Worm (Caenorhabditis elegans) whole organism, young adult: Measurements from ENCODE around the gene flcn-1.

Experiments
- B0261.1 ChIP-seq: sonication (generic microtip); optimal IDR thresholded peaks from 2 replicates; lab custom pipeline; 2016; ENCODE audit warnings: mild to moderate bottlenecking, missing genetic modification characterization, moderate library complexity, missing compliant biosample characterization
- C17E4.6 ChIP-seq: fragments of 200-800 bp; sonication (Bioruptor generic); IDR thresholded peaks from 2 replicates; pipeline ENCODE4 v1.3.6; 2022; ENCODE audit warnings: missing genetic modification reagents, missing genetic modification characterization, missing compliant biosample characterization
- F23B12.7 ChIP-seq: sonication (generic microtip); optimal IDR thresholded peaks from 2 replicates; lab custom pipeline; 2017; ENCODE audit warnings: missing genetic modification characterization, mild to moderate bottlenecking, missing compliant biosample characterization, antibody characterized with exemption, moderate library complexity; ENCODE audit not compliant: insufficient read depth
- F33H1.4 ChIP-seq: fragments of 200-800 bp; sonication (Bioruptor generic); IDR thresholded peaks from 2 replicates; pipeline ENCODE4 v1.3.6; 2022; ENCODE audit warnings: missing genetic modification reagents, missing genetic modification characterization, missing compliant biosample characterization
- F49E8.2 ChIP-seq: sonication (generic microtip); optimal IDR thresholded peaks from 3 replicates; lab custom pipeline; 2017; ENCODE audit warnings: missing genetic modification characterization, mild to moderate bottlenecking, missing compliant biosample characterization, antibody characterized with exemption, moderate library complexity; ENCODE audit not compliant: insufficient read depth
- K12H6.12 ChIP-seq: fragments of 200-800 bp; sonication (Bioruptor generic); optimal IDR thresholded peaks from 2 replicates; lab custom pipeline; 2018; ENCODE audit warnings: mild to moderate bottlenecking, missing genetic modification characterization, missing compliant biosample characterization
- T26A5.8 ChIP-seq: sonication (generic microtip); optimal IDR thresholded peaks from 2 replicates; lab custom pipeline; 2016; ENCODE audit warnings: missing genetic modification characterization, missing compliant biosample characterization
- Y67H2A.10 ChIP-seq: fragments of 200-800 bp; sonication (Bioruptor generic); conservative IDR thresholded peaks from 2 replicates; pipeline ENCODE4 v1.3.6; 2022; ENCODE audit warnings: missing genetic modification reagents, missing genetic modification characterization, missing compliant biosample characterization
- akir-1 ChIP-seq: fragments of 200-800 bp; sonication (Bioruptor generic); optimal IDR thresholded peaks from 2 replicates; lab custom pipeline; 2018; ENCODE audit warnings: mild to moderate bottlenecking, missing genetic modification characterization, moderate library complexity, missing compliant biosample characterization
- aptf-2 ChIP-seq: fragments of 200-800 bp; sonication (Bioruptor generic); conservative IDR thresholded peaks from 2 replicates; pipeline ENCODE4 v1.3.6; 2022; ENCODE audit warnings: missing genetic modification reagents, missing genetic modification characterization, missing compliant biosample characterization
- aptf-3 ChIP-seq: fragments of 200-800 bp; sonication (Bioruptor generic); IDR thresholded peaks from 2 replicates; pipeline ENCODE4 v1.3.6; 2022; ENCODE audit warnings: missing genetic modification characterization, missing compliant biosample characterization
- athp-1 ChIP-seq: sonication (generic microtip); optimal IDR thresholded peaks from 2 replicates; lab custom pipeline; 2017; ENCODE audit warnings: mild to moderate bottlenecking, missing genetic modification characterization, missing compliant biosample characterization
- attf-3 ChIP-seq: fragments of 200-800 bp; sonication (Bioruptor generic); conservative IDR thresholded peaks from 2 replicates; pipeline ENCODE4 v1.3.6; 2022; ENCODE audit warnings: missing genetic modification reagents, missing genetic modification characterization, missing compliant biosample characterization
- bed-1 ChIP-seq: fragments of 200-800 bp; sonication (Bioruptor generic); IDR thresholded peaks from 2 replicates; pipeline ENCODE4 v1.3.6; 2022; ENCODE audit warnings: missing genetic modification reagents, missing genetic modification characterization, missing compliant biosample characterization
- dpff-1 ChIP-seq: sonication (generic microtip); optimal IDR thresholded peaks from 2 replicates; lab custom pipeline; 2017; ENCODE audit warnings: mild to moderate bottlenecking, missing genetic modification characterization, missing compliant biosample characterization
- dpl-1 ChIP-seq: fragments of 150-350 bp; optimal IDR thresholded peaks from 2 replicates; lab custom pipeline; 2014; ENCODE audit warnings: missing biosample characterization, missing genetic modification reagents, missing genetic modification characterization
- efl-1 ChIP-seq: fragments of 150-350 bp; optimal IDR thresholded peaks from 2 replicates; lab custom pipeline; 2014; ENCODE audit warnings: missing biosample characterization, missing genetic modification reagents, missing genetic modification characterization
- fkh-3 ChIP-seq: sonication (generic microtip); optimal IDR thresholded peaks from 2 replicates; lab custom pipeline; 2016; ENCODE audit warnings: mild to moderate bottlenecking, missing genetic modification characterization, missing compliant biosample characterization
- gei-17 ChIP-seq: fragments of 200-800 bp; sonication (Bioruptor generic); optimal IDR thresholded peaks from 2 replicates; lab custom pipeline; 2018; ENCODE audit warnings: mild to moderate bottlenecking, missing genetic modification characterization, missing compliant biosample characterization
- hlh-12 ChIP-seq: sonication (generic microtip); optimal IDR thresholded peaks from 2 replicates; lab custom pipeline; 2016; ENCODE audit warnings: missing genetic modification characterization, missing compliant biosample characterization
- hmg-1.2 ChIP-seq: fragments of 200-800 bp; sonication (Bioruptor generic); IDR thresholded peaks from 2 replicates; pipeline ENCODE4 v1.3.6; 2022; ENCODE audit warnings: missing genetic modification reagents, missing genetic modification characterization, missing compliant biosample characterization
- hsf-1 ChIP-seq: fragments of 200-800 bp; sonication (Bioruptor generic); IDR thresholded peaks from 2 replicates; pipeline ENCODE4 v1.3.6; 2022; ENCODE audit warnings: missing genetic modification reagents, missing genetic modification characterization, missing compliant biosample characterization
- lag-1 ChIP-seq: fragments of 200-800 bp; sonication (Bioruptor generic); IDR thresholded peaks from 2 replicates; pipeline ENCODE4 v1.3.6; 2022; ENCODE audit warnings: missing genetic modification reagents, missing genetic modification characterization, missing compliant biosample characterization
- lin-26 ChIP-seq: fragments of 200-800 bp; sonication (Bioruptor generic); IDR thresholded peaks from 2 replicates; pipeline ENCODE4 v1.3.6; 2022; ENCODE audit warnings: missing genetic modification reagents, missing genetic modification characterization, missing compliant biosample characterization
- madf-10 ChIP-seq: sonication (generic microtip); optimal IDR thresholded peaks from 2 replicates; lab custom pipeline; 2016; ENCODE audit warnings: mild to moderate bottlenecking, missing genetic modification characterization, missing compliant biosample characterization
- madf-8 ChIP-seq: fragments of 200-800 bp; sonication (Bioruptor generic); conservative IDR thresholded peaks from 2 replicates; pipeline ENCODE4 v1.3.6; 2022; ENCODE audit warnings: missing genetic modification reagents, missing genetic modification characterization, missing compliant biosample characterization
- mcd-1 ChIP-seq: fragments of 200-800 bp; sonication (Bioruptor generic); IDR thresholded peaks from 2 replicates; pipeline ENCODE4 v1.3.6; 2022; ENCODE audit warnings: missing genetic modification reagents, missing genetic modification characterization, missing compliant biosample characterization
- nfya-1 ChIP-seq: sonication (generic microtip); optimal IDR thresholded peaks from 2 replicates; lab custom pipeline; 2017; ENCODE audit warnings: antibody characterized with exemption, missing compliant biosample characterization, missing genetic modification characterization, borderline replicate concordance; ENCODE audit not compliant: insufficient read depth
- nfyb-1 ChIP-seq: fragments of 200-800 bp; sonication (Bioruptor generic); IDR thresholded peaks from 2 replicates; pipeline ENCODE4 v1.3.6; 2022; ENCODE audit warnings: missing genetic modification reagents, missing genetic modification characterization, missing compliant biosample characterization
- nhr-179 ChIP-seq: sonication (generic microtip); optimal IDR thresholded peaks from 2 replicates; lab custom pipeline; 2016; ENCODE audit warnings: mild to moderate bottlenecking, missing genetic modification characterization, missing compliant biosample characterization
- pbrm-1 ChIP-seq: fragments of 200-800 bp; sonication (Bioruptor generic); IDR thresholded peaks from 2 replicates; pipeline ENCODE4 v1.3.6; 2022; ENCODE audit warnings: missing genetic modification reagents, missing genetic modification characterization, missing compliant biosample characterization
- pha-4 ChIP-seq: fragments of 150-350 bp; sonication (generic microtip); optimal IDR thresholded peaks from 2 replicates; lab custom pipeline; 2014; ENCODE audit warnings: missing biosample characterization, missing genetic modification reagents, missing genetic modification characterization
- rec-8 ChIP-seq, 2 experiments: sonication (generic microtip); optimal IDR thresholded peaks; 2 replicates each; lab custom pipeline; 2016; ENCODE audit warnings: mild to moderate bottlenecking in 2 of 2, missing genetic modification characterization in 2 of 2, missing genetic modification reagents in 2 of 2, missing genotype in 2 of 2, missing biosample characterization in 1 of 2, missing compliant biosample characterization in 1 of 2, moderate library complexity in 1 of 2
- snpc-1.1 ChIP-seq: sonication (generic microtip); optimal IDR thresholded peaks from 2 replicates; lab custom pipeline; 2017; ENCODE audit warnings: missing genetic modification characterization, mild to moderate bottlenecking, missing compliant biosample characterization, antibody characterized with exemption, moderate library complexity, missing genotype, missing genetic modification reagents; ENCODE audit not compliant: insufficient read depth
- snpc-1.3 ChIP-seq: sonication (generic microtip); optimal IDR thresholded peaks from 2 replicates; lab custom pipeline; 2017; ENCODE audit warnings: missing genetic modification characterization, mild to moderate bottlenecking, missing compliant biosample characterization, antibody characterized with exemption, moderate library complexity, missing genotype, missing genetic modification reagents; ENCODE audit not compliant: insufficient read depth
- snpc-3.4 ChIP-seq: sonication (generic microtip); optimal IDR thresholded peaks from 2 replicates; lab custom pipeline; 2017; ENCODE audit warnings: missing genetic modification characterization, mild to moderate bottlenecking, missing compliant biosample characterization, antibody characterized with exemption, moderate library complexity, missing genotype, missing genetic modification reagents
- somi-1 ChIP-seq: fragments of 200-800 bp; sonication (Bioruptor generic); optimal IDR thresholded peaks from 2 replicates; lab custom pipeline; 2018; ENCODE audit warnings: mild to moderate bottlenecking, missing genetic modification characterization, missing compliant biosample characterization
- sptf-2 ChIP-seq: fragments of 200-800 bp; sonication (Bioruptor generic); optimal IDR thresholded peaks from 2 replicates; lab custom pipeline; 2018; ENCODE audit warnings: mild to moderate bottlenecking, missing genetic modification characterization, missing compliant biosample characterization
- tlf-1 ChIP-seq: fragments of 200-800 bp; sonication (Bioruptor generic); optimal IDR thresholded peaks from 2 replicates; lab custom pipeline; 2018; ENCODE audit warnings: mild to moderate bottlenecking, missing genetic modification characterization, missing compliant biosample characterization
- unc-130 ChIP-seq: sonication (generic microtip); optimal IDR thresholded peaks from 2 replicates; lab custom pipeline; 2016; ENCODE audit warnings: missing genetic modification reagents, missing genetic modification characterization, missing compliant biosample characterization
- zfh-2 ChIP-seq: fragments of 200-800 bp; sonication (Bioruptor generic); conservative IDR thresholded peaks from 2 replicates; pipeline ENCODE4 v1.3.6; 2022; ENCODE audit warnings: missing genetic modification reagents, missing genetic modification characterization, missing compliant biosample characterization
- zim-3 ChIP-seq: sonication (generic microtip); optimal IDR thresholded peaks from 2 replicates; lab custom pipeline; 2017; ENCODE audit warnings: mild to moderate bottlenecking, missing genetic modification characterization, moderate library complexity, missing compliant biosample characterization
- ztf-18 ChIP-seq: sonication (generic microtip); optimal IDR thresholded peaks from 2 replicates; lab custom pipeline; 2016; ENCODE audit warnings: missing genotype, mild to moderate bottlenecking, missing genetic modification characterization, missing compliant biosample characterization
- ztf-22 ChIP-seq: fragments of 200-800 bp; sonication (Bioruptor generic); optimal IDR thresholded peaks from 2 replicates; lab custom pipeline; 2018; ENCODE audit warnings: mild to moderate bottlenecking, missing genetic modification characterization, moderate library complexity, missing compliant biosample characterization
- ztf-25 ChIP-seq: fragments of 200-800 bp; sonication (Bioruptor generic); IDR thresholded peaks from 2 replicates; pipeline ENCODE4 v1.3.6; 2022; ENCODE audit warnings: missing genetic modification reagents, missing genetic modification characterization, missing compliant biosample characterization
- ztf-28 ChIP-seq: fragments of 200-800 bp; sonication (Bioruptor generic); IDR thresholded peaks from 2 replicates; pipeline ENCODE4 v1.3.6; 2022; ENCODE audit warnings: missing genetic modification reagents, missing genetic modification characterization, missing compliant biosample characterization

Gene flcn-1

DNA sequence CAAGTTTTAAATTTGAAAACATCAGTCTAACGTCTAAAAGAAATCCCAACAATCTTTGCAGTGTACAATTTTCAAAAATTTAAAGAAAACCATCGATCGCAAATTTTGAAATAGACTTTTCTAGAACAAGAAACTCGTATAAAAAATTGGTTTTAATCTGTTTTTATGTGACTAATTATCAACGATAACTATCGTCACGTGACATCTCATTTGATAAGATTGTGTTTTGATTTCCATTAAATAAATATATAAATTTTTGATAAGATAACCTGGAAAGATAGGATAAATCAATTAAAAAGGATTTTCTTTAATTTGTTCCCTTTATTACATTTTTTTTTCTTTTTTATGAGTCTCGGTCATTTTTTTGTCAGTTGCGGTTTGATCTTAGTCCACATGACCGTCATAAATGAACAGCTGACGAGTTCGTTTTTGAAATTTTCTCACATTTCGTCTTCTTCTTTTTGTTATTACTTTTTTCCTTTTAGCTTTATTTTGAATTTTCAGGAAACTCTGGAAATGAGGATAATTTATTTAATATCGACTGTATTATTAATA, 18.9 kb upstream of the flcn-1 start, which contains the start of gene asm-1:
TSS of gene asm-1 (plus strand) at position 505 of the 555 bp plus-strand sequence.
- TF ChIP-seq efl-1 (GFP tag; lab: Kevin White, UChicago), result no peak
- no peak for TF ChIP-seq akir-1
- TF ChIP-seq athp-1 (tag; lab: Kevin White, UChicago), result no peak
- no peak for TF ChIP-seq nhr-179
- TF ChIP-seq snpc-1.1 (tag; lab: Kevin White, UChicago), result no peak
- TF ChIP-seq ztf-25 (GFP tag; lab: Robert Waterston, UW), result no peak
- peak; percentile 46 for TF ChIP-seq somi-1 (GFP tag; lab: Kevin White, UChicago)
- TF ChIP-seq pha-4, result no peak

DNA sequence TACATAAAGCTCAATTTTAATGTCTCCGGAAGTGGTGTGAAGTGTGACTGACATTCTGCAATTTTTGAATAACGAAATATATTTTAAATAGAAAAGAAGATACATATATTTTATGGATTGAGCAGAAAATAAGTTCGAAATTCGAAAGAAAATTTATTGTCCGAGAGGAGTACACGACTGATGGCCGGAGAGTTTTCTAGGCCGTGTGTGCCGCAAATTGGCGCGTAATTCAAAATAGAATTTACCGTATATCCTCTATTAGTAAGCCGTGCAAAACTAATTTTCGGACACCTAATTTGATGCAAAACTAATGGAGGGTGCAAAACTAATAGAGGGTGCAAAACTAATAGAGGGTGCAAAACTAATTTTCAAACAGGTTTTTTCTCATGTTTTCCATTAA, 15.3 kb upstream of the flcn-1 start, which contains the start of gene cyn-10:
TSS of gene cyn-10 (minus strand) at position 57 of the 400 bp plus-strand sequence.
- TF ChIP-seq zim-3 (no peak), pha-4 (no peak), snpc-3.4 (no peak), ztf-28 (GFP tag; lab: Robert Waterston, UW) (no peak), lin-26 (GFP tag; lab: Robert Waterston, UW) (no peak), nfyb-1 (GFP tag; lab: Robert Waterston, UW) (peak; percentile 65; the same call in 1 of the 2 replicates), bed-1 (GFP tag; lab: Robert Waterston, UW) (0 out of 2 replicates have a peak, but pooled peaks have one; percentile 36), gei-17 (no peak), lag-1 (0 out of 2 replicates have a peak, but pooled peaks have one; percentile 51), attf-3 (peak; percentile 51; the same call in 1 of the 2 replicates), unc-130 (peak; percentile 84), hmg-1.2 (GFP tag; lab: Robert Waterston, UW) (no peak), aptf-3 (GFP tag; lab: Robert Waterston, UW) (no peak), zfh-2 (GFP tag; lab: Robert Waterston, UW) (no peak), K12H6.12 (tag; lab: Kevin White, UChicago) (peak; percentile 31), Y67H2A.10 (peak; percentile 55; the same call in 1 of the 2 replicates), C17E4.6 (GFP tag; lab: Robert Waterston, UW) (no peak; the same call in 1 of the 2 replicates), T26A5.8 (tag; lab: Kevin White, UChicago) (no peak), dpff-1 (no peak), dpl-1 (GFP tag; lab: Kevin White, UChicago) (peak; percentile 68), ztf-22 (GFP tag; lab: Kevin White, UChicago) (no peak), rec-8 (tag; optimal IDR thresholded peaks at IDR 0.05; lab: Kevin White, UChicago) (peak; percentile 28 to 61), snpc-1.3 (tag; lab: Kevin White, UChicago) (no peak), B0261.1 (tag; lab: Kevin White, UChicago) (no peak), fkh-3 (tag; lab: Kevin White, UChicago) (no peak), F23B12.7 (tag; lab: Kevin White, UChicago) (no peak), hsf-1 (GFP tag; lab: Robert Waterston, UW) (peak; percentile 54), tlf-1 (GFP tag; lab: Kevin White, UChicago) (no peak), nfya-1 (no peak), pbrm-1 (GFP tag; lab: Robert Waterston, UW) (peak; percentile 72; the same call in 1 of the 2 replicates), madf-8 (GFP tag; lab: Robert Waterston, UW) (peak; percentile 68), ztf-18 (tag; lab: Kevin White, UChicago) (no peak), mcd-1 (peak; percentile 84), F33H1.4 (GFP tag; lab: Robert Waterston, UW) (peak; percentile 58), hlh-12 (tag; lab: Kevin White, UChicago) (no peak), sptf-2 (GFP tag; lab: Kevin White, UChicago) (no peak), madf-10 (peak; percentile 11), F49E8.2 (tag; lab: Kevin White, UChicago) (no peak), aptf-2 (GFP tag; lab: Robert Waterston, UW) (no peak)
